Worm (Caenorhabditis elegans): ENCODE results near the gene exos-9.

Gene exos-9

ce11 chrIII:7162065-7162762, 35.7 kb downstream of the exos-9 start, which contains the start of the genes syf-2 and K04G7.1 (continued):
- TF ChIP-seq nhr-42 (GFP tag; IDR thresholded peaks at IDR 0.05) (peak; percentile 86), F44E2.7 (GFP tag; IDR thresholded peaks at IDR 0.05) (no peak), skn-1 (tag; optimal IDR thresholded peaks at IDR 0.05) (no peak), set-16 (GFP tag; IDR thresholded peaks at IDR 0.05) (peak; percentile 27; the same call in 1 of the 2 replicates), F26F4.8 (GFP tag; conservative IDR thresholded peaks at IDR 0.05) (no peak), ceh-82 (tag; optimal IDR thresholded peaks at IDR 0.05) (no peak), D1046.2 (GFP tag; IDR thresholded peaks at IDR 0.05) (peak; percentile 35; the same call in 1 of the 2 replicates), daf-12 (tag; optimal IDR thresholded peaks at IDR 0.05) (no peak), lin-29 (GFP tag; IDR thresholded peaks at IDR 0.05) (no peak), php-3 (GFP tag; IDR thresholded peaks at IDR 0.05) (no peak), ceh-28 (tag; optimal IDR thresholded peaks at IDR 0.05) (no peak), nhr-76 (tag; optimal IDR thresholded peaks at IDR 0.05) (no peak), nhr-102 (tag; optimal IDR thresholded peaks at IDR 0.05) (peak; percentile 48), sdz-12 (GFP tag; optimal IDR thresholded peaks at IDR 0.05) (no peak), mdl-1 (tag; optimal IDR thresholded peaks at IDR 0.05) (peak in 1 of 2 experiments; percentile 48), zip-11 (GFP tag; IDR thresholded peaks at IDR 0.05) (no peak), ZK546.5 (tag; optimal IDR thresholded peaks at IDR 0.05) (peak in 1 of 2 experiments; percentile 18), gei-8 (GFP tag; optimal IDR thresholded peaks at IDR 0.05) (no peak), dmd-6 (GFP tag; IDR thresholded peaks at IDR 0.05) (peak; percentile 84), lir-3 (tag; optimal IDR thresholded peaks at IDR 0.05) (no peak), madf-5 (GFP tag; IDR thresholded peaks at IDR 0.05) (no peak), zfp-2 (tag; optimal IDR thresholded peaks at IDR 0.05) (peak; percentile 80), ZK337.2 (GFP tag; IDR thresholded peaks at IDR 0.05) (no peak), nhr-77 (tag; optimal IDR thresholded peaks at IDR 0.05) (peak; percentile 92), nhr-111 (GFP tag; optimal IDR thresholded peaks at IDR 0.05) (no peak), F37D6.2 (tag; optimal IDR thresholded peaks at IDR 0.05) (peak; percentile 83), nhr-6 (tag; optimal IDR thresholded peaks at IDR 0.05) (peak; percentile 78), mxl-2 (GFP tag; conservative IDR thresholded peaks at IDR 0.05) (no peak), nhr-48 (tag; optimal IDR thresholded peaks at IDR 0.05) (peak; percentile 28), hmg-1.1 (GFP tag; IDR thresholded peaks at IDR 0.05) (peak; percentile 83), madf-9 (GFP tag; conservative IDR thresholded peaks at IDR 0.05) (peak; percentile 42; the same call in 1 of the 2 replicates), saeg-2 (GFP tag; IDR thresholded peaks at IDR 0.05) (peak; percentile 74; the same call in 1 of the 2 replicates), Y105C5A.15 (GFP tag; IDR thresholded peaks at IDR 0.05) (no peak), tag-97 (GFP tag; IDR thresholded peaks at IDR 0.05) (no peak), Y75B8A.6 (GFP tag; IDR thresholded peaks at IDR 0.05) (no peak), lsy-2 (tag; optimal IDR thresholded peaks at IDR 0.05) (peak; percentile 47 to 96), pqm-1 (tag; optimal IDR thresholded peaks at IDR 0.05) (no peak), egl-43 (GFP tag; IDR thresholded peaks at IDR 0.05) (peak; percentile 67; the same call in 1 of the 2 replicates), cey-2 (tag; optimal IDR thresholded peaks at IDR 0.05; ENCODE audit: borderline replicate concordance, insufficient read depth) (no peak), Y48G9A.11 (GFP tag; IDR thresholded peaks at IDR 0.05) (0 out of 2 replicates have a peak, but pooled peaks have one; percentile 37), ama-1 (optimal IDR thresholded peaks at IDR 0.05) (no peak), ceh-20 (GFP tag; IDR thresholded peaks at IDR 0.05) (peak; percentile 66; the same call in 1 of the 2 replicates), mes-2 (tag; optimal IDR thresholded peaks at IDR 0.05; ENCODE audit: poor library complexity, severe bottlenecking) (peak; percentile 91), mep-1 (tag; optimal IDR thresholded peaks at IDR 0.05) (peak; percentile 96), dpl-1 (GFP tag; optimal IDR thresholded peaks at IDR 0.05) (peak; percentile 95), nhr-11 (tag; optimal IDR thresholded peaks at IDR 0.05) (peak; percentile 85), fos-1 (tag; optimal IDR thresholded peaks at IDR 0.05) (no peak), hlh-11 (tag; optimal IDR thresholded peaks at IDR 0.05) (peak; percentile 91), daf-19 (GFP tag; conservative IDR thresholded peaks at IDR 0.05) (no peak), egl-27 (tag; optimal IDR thresholded peaks at IDR 0.05) (no peak), aha-1 (tag) (peak; percentile 87)

Data from whole organism, L4 larva.